Worm (Caenorhabditis elegans) whole organism, mixed stage, embryonic: ENCODE data around the gene C31B8.1.

Experiments used
- blmp-1 ChIP-seq: fragments of 150-350 bp; optimal IDR thresholded peaks from 2 replicates; lab custom pipeline; 2014; ENCODE audit warnings: missing biosample characterization, missing genetic modification characterization
- ceh-43 ChIP-seq: fragments of 200-800 bp; sonication (Bioruptor generic); optimal IDR thresholded peaks from 2 replicates; lab custom pipeline; 2018; ENCODE audit warnings: mild to moderate bottlenecking, missing genetic modification characterization, moderate library complexity, missing compliant biosample characterization
- lsy-2 ChIP-seq: fragments of 150-350 bp; optimal IDR thresholded peaks from 2 replicates; lab custom pipeline; 2014; ENCODE audit warnings: missing biosample characterization, missing genetic modification characterization
- nhr-76 ChIP-seq: sonication (generic microtip); optimal IDR thresholded peaks from 2 replicates; lab custom pipeline; 2017; ENCODE audit warnings: missing biosample characterization, missing genetic modification characterization
- pha-4 ChIP-seq: fragments of 150-350 bp; optimal IDR thresholded peaks from 2 replicates; lab custom pipeline; 2018; ENCODE audit warnings: missing biosample characterization, missing genetic modification reagents, missing genetic modification characterization
- snpc-4 ChIP-seq: fragments of 150-350 bp; optimal IDR thresholded peaks from 2 replicates; lab custom pipeline; 2014; ENCODE audit warnings: missing biosample characterization, missing genetic modification characterization
- unc-39 ChIP-seq: fragments of 150-350 bp; optimal IDR thresholded peaks from 2 replicates; lab custom pipeline; 2014; ENCODE audit warnings: missing biosample characterization, missing genetic modification characterization
- unc-62 ChIP-seq: fragments of 150-350 bp; optimal IDR thresholded peaks from 2 replicates; lab custom pipeline; 2014; ENCODE audit warnings: missing biosample characterization, missing genetic modification reagents, missing genetic modification characterization
- ztf-11 ChIP-seq: fragments of 150-350 bp; optimal IDR thresholded peaks from 2 replicates; lab custom pipeline; 2014; ENCODE audit warnings: missing biosample characterization, missing genetic modification characterization

- TF ChIP-seq unc-62 (GFP tag; lab: Kevin White, UChicago) (no peak), snpc-4 (tag; lab: Kevin White, UChicago) (no peak), pha-4 (tag; lab: Kevin White, UChicago) (no peak), blmp-1 (tag; lab: Kevin White, UChicago) (no peak), ztf-11 (tag; lab: Kevin White, UChicago) (no peak), unc-39 (no peak), ceh-43 (GFP tag; lab: Kevin White, UChicago) (no peak), lsy-2 (no peak), nhr-76 (tag; lab: Kevin White, UChicago) (no peak)
These were observed 35.1 kb upstream of the C31B8.1 start, which contains the start of gene pals-32 for ce11 chrV:2896198-2896660.
